Worm (Caenorhabditis elegans): Measurements from ENCODE around the gene C44C1.6.
A peak's percentile ranks its signal among the peaks of the same experiment; 100 is the strongest.

The C44C1.6 gene

DNA sequence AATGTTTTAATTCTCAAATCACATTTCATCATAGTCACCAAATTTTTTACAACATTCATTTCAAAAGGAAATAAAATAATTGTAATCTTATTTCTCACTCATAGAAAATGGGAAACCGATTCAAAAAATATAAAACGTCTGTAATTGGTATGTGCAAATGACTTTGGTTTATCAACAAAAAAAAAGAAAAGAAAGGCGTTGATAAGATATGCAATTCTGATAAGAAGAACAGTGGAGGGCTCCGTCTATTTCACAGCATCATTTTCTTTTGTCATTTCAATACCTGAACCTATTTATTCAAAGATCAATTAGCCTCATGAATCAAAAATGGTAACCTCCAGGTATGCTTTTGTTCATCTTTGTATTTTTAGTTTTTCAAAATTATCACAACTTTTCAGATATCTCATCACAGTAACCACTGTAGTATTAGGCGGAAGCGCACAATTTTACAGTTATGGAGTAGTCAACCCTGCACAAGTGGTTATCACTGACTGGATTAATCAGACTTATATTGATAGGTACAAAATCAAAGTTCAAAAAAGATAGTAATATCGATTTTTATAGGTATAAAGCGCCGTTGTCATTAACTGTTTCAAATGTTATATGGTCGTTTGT, 31.7 kb downstream of the C44C1.6 start, which contains the start of gene F53H8.3:
F53H8.3 (plus strand) TSS at position 275 of the 615 bp plus-strand sequence.
- no peak for TF ChIP-seq C04F5.9 (tag; optimal IDR thresholded peaks at IDR 0.05)
- TF ChIP-seq elt-2 (tag; optimal IDR thresholded peaks at IDR 0.05) = peak; percentile 87

- TF ChIP-seq rnt-1 (tag; optimal IDR thresholded peaks at IDR 0.05) (no peak), hlh-17 (GFP tag; optimal IDR thresholded peaks at IDR 0.05; ENCODE audit: borderline replicate concordance) (peak; percentile 22), snpc-4 (tag; optimal IDR thresholded peaks at IDR 0.05) (peak; percentile 87)
These were observed 34.1 kb downstream of the C44C1.6 start for ce11 chrX:936013-936412.

DNA sequence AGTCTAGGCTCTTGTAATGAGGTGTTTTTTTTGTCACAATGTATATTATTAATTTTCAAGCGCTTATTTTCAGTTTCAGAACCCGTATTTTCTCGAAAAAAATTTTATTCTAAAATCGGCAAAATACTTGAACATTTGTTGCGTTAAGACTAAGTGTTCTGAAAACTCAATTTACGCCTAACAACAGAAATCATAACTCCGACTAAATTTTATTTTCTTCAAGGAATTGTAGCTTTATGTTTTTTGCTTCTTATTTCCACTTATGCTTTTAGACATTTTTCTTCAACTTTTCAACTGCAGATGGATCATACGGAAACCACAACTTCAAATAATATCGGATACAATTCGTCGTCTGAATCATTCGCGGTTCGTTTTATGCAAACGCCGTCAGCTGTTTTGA, 36.6 kb downstream of the C44C1.6 start, which contains the start of gene F35H12.1:
F35H12.1 (plus strand) TSS at position 301 of the 400 bp plus-strand sequence.
- TF ChIP-seq dpl-1 (GFP tag; optimal IDR thresholded peaks at IDR 0.05) (no peak), egl-27 (tag; optimal IDR thresholded peaks at IDR 0.05) (no peak), unc-98 (GFP tag; IDR thresholded peaks at IDR 0.05) (no peak), nhr-76 (tag; optimal IDR thresholded peaks at IDR 0.05) (no peak), snpc-4 (tag; optimal IDR thresholded peaks at IDR 0.05) (no peak)

ce11 chrX:932874-933273, 37.2 kb downstream of the C44C1.6 start:
- TF ChIP-seq hlh-17 (GFP tag; optimal IDR thresholded peaks at IDR 0.05; ENCODE audit: borderline replicate concordance) (no peak), fkh-10 (GFP tag; optimal IDR thresholded peaks at IDR 0.05) (peak; percentile 65), lir-3 (tag; optimal IDR thresholded peaks at IDR 0.05; ENCODE audit: poor library complexity) (no peak), swsn-7 (tag; optimal IDR thresholded peaks at IDR 0.05) (peak; percentile 30), lin-15B (tag; optimal IDR thresholded peaks at IDR 0.05) (no peak), fkh-8 (tag; optimal IDR thresholded peaks at IDR 0.05) (peak; percentile 49), rnt-1 (tag; optimal IDR thresholded peaks at IDR 0.05) (peak; percentile 41), unc-62 (GFP tag; optimal IDR thresholded peaks at IDR 0.05) (no peak), snu-23 (GFP tag; optimal IDR thresholded peaks at IDR 0.05) (peak; percentile 17), lin-14 (GFP tag; optimal IDR thresholded peaks at IDR 0.05) (peak; percentile 84), ceh-82 (tag; optimal IDR thresholded peaks at IDR 0.05) (peak in 2 of 3 experiments; percentile 37 to 45), unc-86 (tag; optimal IDR thresholded peaks at IDR 0.05) (peak; percentile 37), nhr-12 (tag; optimal IDR thresholded peaks at IDR 0.05) (no peak), unc-30 (tag; optimal IDR thresholded peaks at IDR 0.05) (no peak), mep-1 (tag; optimal IDR thresholded peaks at IDR 0.05) (peak; percentile 4), ceh-88 (GFP tag; IDR thresholded peaks at IDR 0.05) (no peak), mdl-1 (tag; optimal IDR thresholded peaks at IDR 0.05) (peak in 1 of 2 experiments; percentile 0), ceh-8 (GFP tag; optimal IDR thresholded peaks at IDR 0.05) (no peak), lin-39 (tag; optimal IDR thresholded peaks at IDR 0.05) (no peak), lin-35 (GFP tag; optimal IDR thresholded peaks at IDR 0.05) (peak in 1 of 2 experiments; percentile 12), skn-1 (tag; optimal IDR thresholded peaks at IDR 0.05) (peak; percentile 55), dpl-1 (GFP tag; optimal IDR thresholded peaks at IDR 0.05) (peak in 1 of 3 experiments; percentile 8), unc-130 (tag; optimal IDR thresholded peaks at IDR 0.05) (peak; percentile 13), jun-1 (tag; optimal IDR thresholded peaks at IDR 0.05) (no peak), lsy-2 (tag; optimal IDR thresholded peaks at IDR 0.05) (peak in 1 of 2 experiments; percentile 26), nhr-90 (tag; optimal IDR thresholded peaks at IDR 0.05; ENCODE audit: poor library complexity) (no peak), fos-1 (tag; optimal IDR thresholded peaks at IDR 0.05) (no peak), tbx-2 (tag; optimal IDR thresholded peaks at IDR 0.05) (peak; percentile 14), isw-1 (GFP tag; IDR thresholded peaks at IDR 0.05) (no peak), nhr-47 (tag; optimal IDR thresholded peaks at IDR 0.05) (peak; percentile 47), ceh-90 (tag; optimal IDR thresholded peaks at IDR 0.05) (no peak), C16A3.4 (tag; optimal IDR thresholded peaks at IDR 0.05) (no peak), efl-1 (optimal IDR thresholded peaks at IDR 0.05) (peak in 1 of 2 experiments; percentile 20), efl-1 (GFP tag; optimal IDR thresholded peaks at IDR 0.05 in 1 of 2) (peak in 1 of 2 experiments; percentile 65)
